Fruit fly (Drosophila melanogaster) whole organism, embryonic: ENCODE data around the gene CG9961.

ENCODE experiments used
- Abd-B ChIP-seq: fragments of 200-800 bp; sonication (Bioruptor generic); optimal IDR thresholded peaks from 2 replicates; lab custom pipeline; 2018; ENCODE audit warnings: missing biosample characterization, mild to moderate bottlenecking, missing genetic modification characterization, moderate library complexity
- CG10209 ChIP-seq: fragments of 200-800 bp; sonication (Bioruptor generic); optimal IDR thresholded peaks from 3 replicates; lab custom pipeline; 2017; ENCODE audit warnings: missing biosample characterization, mild to moderate bottlenecking, missing genetic modification characterization, missing genetic modification reagents
- CG13287 ChIP-seq: fragments of 200-800 bp; sonication (Bioruptor generic); IDR thresholded peaks from 2 replicates; pipeline ENCODE4 v1.3.6; 2022; ENCODE audit warnings: missing biosample characterization, missing genetic modification characterization; ENCODE audit not compliant: partially characterized antibody
- CG13296 ChIP-seq: fragments of 200-800 bp; sonication (Bioruptor generic); optimal IDR thresholded peaks from 3 replicates; lab custom pipeline; 2018; ENCODE audit warnings: missing biosample characterization, mild to moderate bottlenecking, missing genetic modification characterization
- CG13424 ChIP-seq: fragments of 200-800 bp; sonication (Bioruptor generic); optimal IDR thresholded peaks from 2 replicates; lab custom pipeline; 2019; ENCODE audit warnings: missing biosample characterization, mild to moderate bottlenecking, missing genetic modification characterization, moderate library complexity
- CG15514 ChIP-seq: fragments of 200-800 bp; sonication (Bioruptor generic); optimal IDR thresholded peaks from 3 replicates; lab custom pipeline; 2017; ENCODE audit warnings: missing biosample characterization, missing genetic modification characterization, mild to moderate bottlenecking, moderate library complexity, missing genetic modification reagents
- CG17186 ChIP-seq: fragments of 200-800 bp; sonication (Bioruptor generic); optimal IDR thresholded peaks from 3 replicates; lab custom pipeline; 2017; ENCODE audit warnings: missing biosample characterization, missing genetic modification reagents, missing genetic modification characterization
- CG17361 ChIP-seq: fragments of 200-800 bp; sonication (Bioruptor generic); IDR thresholded peaks from 3 replicates; pipeline ENCODE4 v1.3.6; 2022; ENCODE audit warnings: missing biosample characterization, missing genetic modification characterization
- CG18476 ChIP-seq: fragments of 200-800 bp; sonication (Bioruptor generic); optimal IDR thresholded peaks from 2 replicates; lab custom pipeline; 2016; ENCODE audit warnings: missing biosample characterization, mild to moderate bottlenecking, missing genetic modification characterization
- CG30020 ChIP-seq: fragments of 200-800 bp; optimal IDR thresholded peaks from 2 replicates; lab custom pipeline; 2019; ENCODE audit warnings: missing biosample characterization, mild to moderate bottlenecking, missing genetic modification characterization, moderate library complexity
- CG6791 ChIP-seq: fragments of 200-800 bp; sonication (Bioruptor generic); IDR thresholded peaks from 3 replicates; pipeline ENCODE4 v1.3.6; 2022; ENCODE audit warnings: missing biosample characterization, missing genetic modification characterization; ENCODE audit not compliant: partially characterized antibody
- CG7372 ChIP-seq: fragments of 200-800 bp; sonication (Bioruptor generic); IDR thresholded peaks from 2 replicates; pipeline ENCODE4 v1.3.6; 2022; ENCODE audit warnings: missing biosample characterization, missing genetic modification characterization
- CG8765 ChIP-seq: fragments of 200-800 bp; sonication (Bioruptor generic); IDR thresholded peaks from 2 replicates; pipeline ENCODE4 v1.3.6; 2022; ENCODE audit warnings: missing biosample characterization, missing genetic modification characterization
- CG9727 ChIP-seq: fragments of 200-800 bp; sonication (Bioruptor generic); optimal IDR thresholded peaks from 3 replicates; lab custom pipeline; 2017; ENCODE audit warnings: missing biosample characterization, mild to moderate bottlenecking, missing genetic modification characterization
- ERR ChIP-seq: fragments of 200-800 bp; sonication (Bioruptor generic); optimal IDR thresholded peaks from 2 replicates; lab custom pipeline; 2016; ENCODE audit warnings: missing biosample characterization, missing genetic modification characterization
- Fer3 ChIP-seq: fragments of 200-800 bp; sonication (Bioruptor generic); optimal IDR thresholded peaks from 2 replicates; lab custom pipeline; 2018; ENCODE audit warnings: missing biosample characterization, mild to moderate bottlenecking, missing genetic modification characterization, moderate library complexity
- H2.0 ChIP-seq: fragments of 200-800 bp; sonication (Bioruptor generic); IDR thresholded peaks from 2 replicates; pipeline ENCODE4 v1.3.6; 2022; ENCODE audit warnings: missing biosample characterization, missing genetic modification characterization
- Hr3 ChIP-seq: fragments of 200-800 bp; sonication (Bioruptor generic); optimal IDR thresholded peaks from 3 replicates; lab custom pipeline; 2016; ENCODE audit warnings: missing biosample characterization, missing genetic modification characterization
- Hr39 ChIP-seq: fragments of >200 bp; optimal IDR thresholded peaks from 2 replicates; lab custom pipeline; 2017
- Mes4 ChIP-seq: fragments of 200-800 bp; sonication (Bioruptor generic); optimal IDR thresholded peaks from 2 replicates; lab custom pipeline; 2016; ENCODE audit warnings: missing biosample characterization, missing genetic modification characterization
- Scr ChIP-seq: fragments of 200-800 bp; sonication (Bioruptor generic); IDR thresholded peaks from 2 replicates; pipeline ENCODE4 v1.3.6; 2022; ENCODE audit warnings: missing biosample characterization, missing genetic modification characterization; ENCODE audit not compliant: partially characterized antibody
- Side ChIP-seq: fragments of 200-800 bp; sonication (Bioruptor generic); optimal IDR thresholded peaks from 2 replicates; lab custom pipeline; 2016; ENCODE audit warnings: missing biosample characterization, missing genetic modification characterization
- Six4 ChIP-seq: fragments of 200-800 bp; sonication (Bioruptor generic); optimal IDR thresholded peaks from 2 replicates; lab custom pipeline; 2016; ENCODE audit warnings: missing biosample characterization, missing genetic modification characterization
- Trl ChIP-seq, 3 experiments: fragments of >200 bp in 2 of 3; fragments of 200-800 bp in 1 of 3; sonication (Bioruptor generic) in 1 of 3; optimal IDR thresholded peaks; 2 replicates in 1 of 3; 3 replicates in 2 of 3; lab custom pipeline; 2016 to 2017; ENCODE audit warnings: missing biosample characterization in 1 of 3, missing genetic modification characterization in 1 of 3
- ab ChIP-seq: fragments of 200-800 bp; sonication (Bioruptor generic); optimal IDR thresholded peaks from 2 replicates; lab custom pipeline; 2016; ENCODE audit warnings: missing biosample characterization, missing genetic modification characterization
- ara ChIP-seq: fragments of 200-800 bp; sonication (Bioruptor generic); IDR thresholded peaks from 2 replicates; pipeline ENCODE4 v1.3.6; 2022; ENCODE audit warnings: missing biosample characterization, missing genetic modification characterization
- az2 ChIP-seq: fragments of 200-800 bp; sonication (Bioruptor generic); optimal IDR thresholded peaks from 3 replicates; lab custom pipeline; 2016; ENCODE audit warnings: missing biosample characterization, missing genetic modification characterization
- bab2 ChIP-seq: fragments of 200-800 bp; sonication (Bioruptor generic); optimal IDR thresholded peaks from 2 replicates; lab custom pipeline; 2016; ENCODE audit warnings: missing biosample characterization, missing genetic modification characterization
- br ChIP-seq: fragments of >200 bp; optimal IDR thresholded peaks from 2 replicates; lab custom pipeline; 2017
- dm ChIP-seq: fragments of 200-800 bp; sonication (Bioruptor generic); optimal IDR thresholded peaks from 3 replicates; lab custom pipeline; 2016; ENCODE audit warnings: missing biosample characterization, missing genetic modification characterization
- fru ChIP-seq: fragments of >200 bp; optimal IDR thresholded peaks from 2 replicates; lab custom pipeline; 2017
- fu2 ChIP-seq: fragments of 200-800 bp; sonication (Bioruptor generic); optimal IDR thresholded peaks from 2 replicates; lab custom pipeline; 2016; ENCODE audit warnings: missing biosample characterization, missing genetic modification characterization
- lilli ChIP-seq: fragments of 200-800 bp; sonication (Bioruptor generic); optimal IDR thresholded peaks from 3 replicates; lab custom pipeline; 2016; ENCODE audit warnings: missing biosample characterization, missing genetic modification characterization
- lmd ChIP-seq: fragments of 200-800 bp; sonication (Bioruptor generic); IDR thresholded peaks from 2 replicates; pipeline ENCODE4 v1.3.6; 2022; ENCODE audit warnings: missing biosample characterization, missing genetic modification characterization
- mld ChIP-seq: fragments of 200-800 bp; sonication (Bioruptor generic); IDR thresholded peaks from 3 replicates; pipeline ENCODE4 v1.3.6; 2022; ENCODE audit warnings: missing biosample characterization, missing genetic modification characterization; ENCODE audit not compliant: partially characterized antibody
- nerfin-1 ChIP-seq: fragments of 200-800 bp; sonication (Bioruptor generic); optimal IDR thresholded peaks from 3 replicates; lab custom pipeline; 2019; ENCODE audit warnings: missing biosample characterization, mild to moderate bottlenecking, missing genetic modification characterization, moderate library complexity
- nom ChIP-seq: fragments of 200-800 bp; sonication (Bioruptor generic); optimal IDR thresholded peaks from 2 replicates; lab custom pipeline; 2017; ENCODE audit warnings: missing biosample characterization, missing genetic modification characterization, mild to moderate bottlenecking, moderate library complexity, missing genetic modification reagents
- odd ChIP-seq: fragments of 200-800 bp; sonication (Bioruptor generic); optimal IDR thresholded peaks from 2 replicates; lab custom pipeline; 2017; ENCODE audit warnings: missing biosample characterization, mild to moderate bottlenecking, missing genetic modification characterization
- otp ChIP-seq: fragments of 200-800 bp; sonication (Bioruptor generic); IDR thresholded peaks from 3 replicates; pipeline ENCODE4, ENCODE4 v1.3.6; 2022; ENCODE audit warnings: missing biosample characterization, missing genetic modification characterization
- phol ChIP-seq: fragments of 200-800 bp; sonication (Bioruptor generic); optimal IDR thresholded peaks from 3 replicates; lab custom pipeline; 2018; ENCODE audit warnings: missing biosample characterization, mild to moderate bottlenecking, missing genetic modification characterization, moderate library complexity
- rib ChIP-seq: fragments of 200-800 bp; sonication (Bioruptor generic); IDR thresholded peaks from 2 replicates; pipeline ENCODE4 v1.3.6; 2022; ENCODE audit warnings: missing biosample characterization, missing genetic modification characterization
- sc ChIP-seq, 3 experiments: fragments of >200 bp in 2 of 3; fragments of 200-800 bp in 1 of 3; sonication (Bioruptor generic) in 1 of 3; optimal IDR thresholded peaks; 2 replicates in 2 of 3; 3 replicates in 1 of 3; lab custom pipeline; 2017; ENCODE audit warnings: mild to moderate bottlenecking in 1 of 3, missing biosample characterization in 1 of 3, missing genetic modification characterization in 1 of 3, missing genetic modification reagents in 1 of 3
- sna ChIP-seq: fragments of 200-800 bp; sonication (Bioruptor generic); IDR thresholded peaks from 2 replicates; pipeline ENCODE4 v1.3.6; 2022; ENCODE audit warnings: missing biosample characterization, missing genetic modification characterization; ENCODE audit not compliant: partially characterized antibody
- stc ChIP-seq: fragments of 200-800 bp; sonication (Bioruptor generic); IDR thresholded peaks from 2 replicates; pipeline ENCODE4 v1.3.6; 2022; ENCODE audit warnings: missing biosample characterization, missing genetic modification characterization
- stwl ChIP-seq: fragments of 200-800 bp; sonication (Bioruptor generic); optimal IDR thresholded peaks from 3 replicates; lab custom pipeline; 2018; ENCODE audit warnings: missing biosample characterization, mild to moderate bottlenecking, missing genetic modification characterization, moderate library complexity
- sug ChIP-seq: fragments of 200-800 bp; optimal IDR thresholded peaks from 2 replicates; lab custom pipeline; 2019; ENCODE audit warnings: missing biosample characterization, mild to moderate bottlenecking, missing genetic modification characterization, moderate library complexity
- tap ChIP-seq: fragments of 200-800 bp; optimal IDR thresholded peaks from 3 replicates; lab custom pipeline; 2019; ENCODE audit warnings: missing biosample characterization, mild to moderate bottlenecking, missing genetic modification characterization, moderate library complexity
- tll ChIP-seq, 2 experiments: fragments of 200-800 bp in 1 of 2; fragments of >200 bp in 1 of 2; sonication (Bioruptor generic) in 1 of 2; optimal IDR thresholded peaks; 2 replicates each; lab custom pipeline; 2017 to 2019; ENCODE audit warnings: missing biosample characterization in 2 of 2, missing genetic modification characterization in 2 of 2, mild to moderate bottlenecking in 1 of 2, moderate library complexity in 1 of 2
- wor ChIP-seq: fragments of 200-800 bp; sonication (Bioruptor generic); IDR thresholded peaks from 2 replicates; pipeline ENCODE4 v1.3.6; 2022; ENCODE audit warnings: missing biosample characterization, missing genetic modification characterization
- zfh2 ChIP-seq: fragments of 200-800 bp; sonication (Bioruptor generic); optimal IDR thresholded peaks from 2 replicates; lab custom pipeline; 2016; ENCODE audit warnings: missing biosample characterization, missing genetic modification characterization

Gene CG9961

dm6 chr2L:2751904-2752459, 7.2 kb upstream of the CG9961 start, which contains the start of gene Bacc (continued):
- TF ChIP-seq CG13296 (GFP tag; lab: Kevin White, UChicago) (peak; percentile 87), az2 (GFP tag; lab: Kevin White, UChicago) (peak; percentile 84), sc (optimal IDR thresholded peaks at IDR 0.05; lab: Kevin White, UChicago) (no peak), sc (GFP tag; optimal IDR thresholded peaks at IDR 0.05; lab: Kevin White, UChicago) (peak; percentile 79), stwl (tag; lab: Kevin White, UChicago) (no peak), H2.0 (GFP tag; lab: Robert Waterston, UW) (no peak), CG6791 (GFP tag; lab: Robert Waterston, UW) (no peak), nom (peak; percentile 96), stc (no peak), fu2 (GFP tag; lab: Kevin White, UChicago) (peak; percentile 87), Trl (optimal IDR thresholded peaks at IDR 0.05; lab: Kevin White, UChicago) (no peak), Trl (GFP tag; optimal IDR thresholded peaks at IDR 0.05; lab: Kevin White, UChicago) (peak; percentile 86), zfh2 (GFP tag; lab: Kevin White, UChicago) (peak; percentile 90), Hr39 (lab: Kevin White, UChicago) (no peak), CG17186 (GFP tag; lab: Kevin White, UChicago) (peak; percentile 25), Mes4 (GFP tag; lab: Kevin White, UChicago) (peak; percentile 79), otp (GFP tag; lab: Robert Waterston, UW) (no peak), CG8765 (GFP tag; lab: Robert Waterston, UW) (no peak), CG9727 (GFP tag; lab: Kevin White, UChicago) (peak; percentile 91), rib (GFP tag; lab: Robert Waterston, UW) (no peak), sug (tag; lab: Kevin White, UChicago) (peak; percentile 78), Abd-B (GFP tag; lab: Kevin White, UChicago) (peak; percentile 57), phol (tag; lab: Kevin White, UChicago) (peak; percentile 89), fru (lab: Kevin White, UChicago) (no peak), tll (GFP tag; optimal IDR thresholded peaks at IDR 0.05; lab: Kevin White, UChicago) (no peak), odd (GFP tag; lab: Kevin White, UChicago) (peak; percentile 82), bab2 (GFP tag; lab: Kevin White, UChicago) (peak; percentile 80), ERR (peak; percentile 87), lilli (GFP tag; lab: Kevin White, UChicago) (peak; percentile 90), lmd (GFP tag; lab: Robert Waterston, UW) (no peak), CG7372 (no peak), CG13287 (no peak), Scr (GFP tag; lab: Robert Waterston, UW) (no peak), Hr3 (GFP tag; lab: Kevin White, UChicago) (peak; percentile 86), ab (GFP tag; lab: Kevin White, UChicago) (peak; percentile 71), CG15514 (peak; percentile 79), wor (GFP tag; lab: Robert Waterston, UW) (no peak), CG30020 (peak; percentile 26), br (lab: Kevin White, UChicago) (no peak), dm (GFP tag; lab: Kevin White, UChicago) (peak; percentile 72), CG13424 (peak; percentile 90), ara (GFP tag; lab: Robert Waterston, UW) (no peak), Side (GFP tag; lab: Kevin White, UChicago) (peak; percentile 80), nerfin-1 (tag; lab: Kevin White, UChicago) (peak; percentile 67), Fer3 (tag; lab: Kevin White, UChicago) (peak; percentile 83), sna (GFP tag; lab: Robert Waterston, UW) (no peak), mld (no peak), Six4 (GFP tag; lab: Kevin White, UChicago) (peak; percentile 73), tap (tag; lab: Kevin White, UChicago) (peak; percentile 74), CG18476 (GFP tag; lab: Kevin White, UChicago) (peak; percentile 80), CG17361 (GFP tag; lab: Robert Waterston, UW) (no peak), CG10209 (GFP tag; lab: Kevin White, UChicago) (peak; percentile 93)
